5 fruit fly cellular contexts compared by ENCODE assay signal in the genomic region with DNA sequence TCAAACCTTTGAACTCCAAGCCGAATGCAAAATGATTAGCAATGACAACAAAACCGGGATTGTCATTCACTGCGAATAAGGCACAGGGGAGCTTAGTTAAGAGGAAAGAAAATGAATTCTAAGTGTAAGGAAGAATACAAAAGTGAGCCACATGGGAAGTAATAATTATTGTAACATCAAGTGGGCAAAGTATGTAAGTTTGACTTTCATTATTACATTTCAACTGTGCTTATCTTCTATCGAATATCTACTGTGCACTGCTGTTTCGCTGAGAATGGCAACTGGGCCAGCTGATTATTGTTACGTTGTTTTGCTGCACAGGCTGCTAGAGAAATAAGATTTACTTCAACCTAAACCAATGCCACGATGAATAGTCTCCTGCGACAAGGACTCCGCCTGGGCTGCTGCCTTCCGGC.
TF ChIP-seq lines count a peak whose summit lies in the region.

Gene CG7601 (minus strand): TSS at position 68 of the 416 bp plus-strand sequence.
Gene CIA30 (plus strand): TSS at position 288 of the 416 bp plus-strand sequence.

TF ChIP-seq in whole organism, adult, 20 proteins besides CTCF, POLR2A, EP300 and RAD21 (continued from another document):
- TF ChIP-seq CG7045 (GFP tag; optimal IDR thresholded peaks at IDR 0.05; lab: Kevin White, UChicago) (peak; percentile 99), cnc (optimal IDR thresholded peaks at IDR 0.05; lab: Kevin White, UChicago) (no peak), cic (GFP tag; optimal IDR thresholded peaks at IDR 0.05; lab: Kevin White, UChicago) (peak; percentile 92), ovo (GFP tag; optimal IDR thresholded peaks at IDR 0.05; lab: Kevin White, UChicago) (peak; percentile 90)

TF ChIP-seq in whole organism, embryonic, 481 proteins besides CTCF, POLR2A, EP300 and RAD21 (continued from another document and continues in another):
- TF ChIP-seq crol (GFP tag; IDR thresholded peaks at IDR 0.05; lab: Robert Waterston, UW) (peak; percentile 94), Mes4 (GFP tag; optimal IDR thresholded peaks at IDR 0.05; lab: Kevin White, UChicago) (peak; percentile 96), insv (GFP tag; optimal IDR thresholded peaks at IDR 0.05; lab: Kevin White, UChicago) (peak; percentile 25 to 68), pb (GFP tag; optimal IDR thresholded peaks at IDR 0.05; lab: Kevin White, UChicago) (peak; percentile 99), CG13624 (GFP tag; optimal IDR thresholded peaks at IDR 0.05; lab: Kevin White, UChicago) (peak; percentile 100), en (GFP tag; optimal IDR thresholded peaks at IDR 0.05; lab: Kevin White, UChicago) (peak; percentile 98), toy (GFP tag; IDR thresholded peaks at IDR 0.05; lab: Robert Waterston, UW) (peak; percentile 99), disco-r (GFP tag; optimal IDR thresholded peaks at IDR 0.05; lab: Kevin White, UChicago) (peak; percentile 97), tna (GFP tag; IDR thresholded peaks at IDR 0.05; lab: Robert Waterston, UW; ENCODE audit: partially characterized antibody) (no peak), luna (GFP tag; optimal IDR thresholded peaks at IDR 0.05; lab: Kevin White, UChicago) (peak; percentile 99), ara (GFP tag; IDR thresholded peaks at IDR 0.05; lab: Robert Waterston, UW) (peak; percentile 100), Adf1 (GFP tag; IDR thresholded peaks at IDR 0.05; lab: Robert Waterston, UW) (peak; percentile 93), CG11085 (GFP tag; IDR thresholded peaks at IDR 0.05; lab: Robert Waterston, UW) (peak; percentile 100), az2 (GFP tag; optimal IDR thresholded peaks at IDR 0.05; lab: Kevin White, UChicago) (peak; percentile 98), bbx (GFP tag; IDR thresholded peaks at IDR 0.05; lab: Robert Waterston, UW; ENCODE audit: partially characterized antibody) (no peak), aop (GFP tag; IDR thresholded peaks at IDR 0.05; lab: Robert Waterston, UW) (peak; percentile 100), fu2 (GFP tag; optimal IDR thresholded peaks at IDR 0.05; lab: Kevin White, UChicago) (peak; percentile 98), Pdp1 (GFP tag; optimal IDR thresholded peaks at IDR 0.05; lab: Kevin White, UChicago) (peak; percentile 99), CG11560 (tag; IDR thresholded peaks at IDR 0.05; lab: Robert Waterston, UW) (peak; percentile 97), Chrac-16 (GFP tag; optimal IDR thresholded peaks at IDR 0.05; lab: Kevin White, UChicago) (peak; percentile 98), Xrp1 (GFP tag; IDR thresholded peaks at IDR 0.05; lab: Robert Waterston, UW) (peak; percentile 100), CG34376 (GFP tag; optimal IDR thresholded peaks at IDR 0.05; lab: Kevin White, UChicago) (peak; percentile 98), CG3838 (GFP tag; optimal IDR thresholded peaks at IDR 0.05; lab: Kevin White, UChicago) (peak; percentile 92), cad (GFP tag; optimal IDR thresholded peaks at IDR 0.05; lab: Kevin White, UChicago) (no peak), CG18262 (tag; optimal IDR thresholded peaks at IDR 0.05; lab: Kevin White, UChicago) (peak; percentile 97), Oli (tag; optimal IDR thresholded peaks at IDR 0.05; lab: Kevin White, UChicago) (peak; percentile 96), rib (GFP tag; IDR thresholded peaks at IDR 0.05; lab: Robert Waterston, UW) (peak; percentile 99), Nf-YC (tag; optimal IDR thresholded peaks at IDR 0.05; lab: Kevin White, UChicago) (peak; percentile 90), CG10654 (GFP tag; optimal IDR thresholded peaks at IDR 0.05; lab: Kevin White, UChicago) (peak; percentile 99), CG12391 (tag; optimal IDR thresholded peaks at IDR 0.05; lab: Kevin White, UChicago) (peak; percentile 96)

TF ChIP-seq in whole organism, prepupa, 60 proteins besides CTCF, POLR2A, EP300 and RAD21 (continued from another document and continues in another):
- TF ChIP-seq eg (GFP tag; IDR thresholded peaks at IDR 0.05; lab: Robert Waterston, UW) (peak; percentile 100), CG15336 (GFP tag; IDR thresholded peaks at IDR 0.05; lab: Robert Waterston, UW) (peak; percentile 100), fd59A (GFP tag; optimal IDR thresholded peaks at IDR 0.05; lab: Kevin White, UChicago) (peak; percentile 98), Lpt (GFP tag; optimal IDR thresholded peaks at IDR 0.05; lab: Kevin White, UChicago) (peak; percentile 98), CG34406 (GFP tag; optimal IDR thresholded peaks at IDR 0.05; lab: Kevin White, UChicago) (peak; percentile 98), OdsH (GFP tag; optimal IDR thresholded peaks at IDR 0.05; lab: Kevin White, UChicago) (peak; percentile 99), CG1621 (tag; optimal IDR thresholded peaks at IDR 0.05; lab: Kevin White, UChicago) (peak; percentile 98), CG11294 (GFP tag; IDR thresholded peaks at IDR 0.05; lab: Robert Waterston, UW) (peak; percentile 100), CG11902 (GFP tag; optimal IDR thresholded peaks at IDR 0.05; lab: Kevin White, UChicago) (peak; percentile 100), vri (GFP tag; optimal IDR thresholded peaks at IDR 0.05; lab: Kevin White, UChicago) (peak; percentile 98), Met (GFP tag; optimal IDR thresholded peaks at IDR 0.05; lab: Kevin White, UChicago) (peak; percentile 99), Gug (GFP tag; IDR thresholded peaks at IDR 0.05; lab: Robert Waterston, UW) (peak; percentile 100), CG6808 (GFP tag; optimal IDR thresholded peaks at IDR 0.05; lab: Kevin White, UChicago) (peak; percentile 98), CG3032 (tag; optimal IDR thresholded peaks at IDR 0.05; lab: Kevin White, UChicago) (peak; percentile 99), CG7368 (GFP tag; optimal IDR thresholded peaks at IDR 0.05; lab: Kevin White, UChicago) (peak; percentile 99), cyc (GFP tag; optimal IDR thresholded peaks at IDR 0.05; lab: Kevin White, UChicago) (peak; percentile 100), spab (GFP tag; optimal IDR thresholded peaks at IDR 0.05; lab: Kevin White, UChicago) (peak; percentile 99), CG9139 (GFP tag; optimal IDR thresholded peaks at IDR 0.05; lab: Kevin White, UChicago) (peak; percentile 98), CG11762 (GFP tag; optimal IDR thresholded peaks at IDR 0.05; lab: Kevin White, UChicago; ENCODE audit: insufficient read depth) (peak; percentile 99), Sox102F (GFP tag; optimal IDR thresholded peaks at IDR 0.05; lab: Kevin White, UChicago) (peak; percentile 98), Smox (GFP tag; optimal IDR thresholded peaks at IDR 0.05; lab: Kevin White, UChicago) (peak; percentile 99), dsx (GFP tag; optimal IDR thresholded peaks at IDR 0.05; lab: Kevin White, UChicago; ENCODE audit: poor library complexity, severe bottlenecking) (peak; percentile 99), dac (GFP tag; optimal IDR thresholded peaks at IDR 0.05; lab: Kevin White, UChicago) (peak; percentile 98), Blimp-1 (GFP tag; optimal IDR thresholded peaks at IDR 0.05; lab: Kevin White, UChicago) (peak; percentile 96), Hr4 (GFP tag; optimal IDR thresholded peaks at IDR 0.05; lab: Kevin White, UChicago) (peak; percentile 99), Hr39 (GFP tag; optimal IDR thresholded peaks at IDR 0.05; lab: Kevin White, UChicago) (peak; percentile 99), acj6 (GFP tag; optimal IDR thresholded peaks at IDR 0.05; lab: Kevin White, UChicago) (peak; percentile 99), salr (GFP tag; optimal IDR thresholded peaks at IDR 0.05; lab: Kevin White, UChicago) (peak; percentile 96 to 97), CG6792 (GFP tag; optimal IDR thresholded peaks at IDR 0.05; lab: Kevin White, UChicago) (peak; percentile 99), svp (GFP tag; lab: Kevin White, UChicago) (peak; percentile 100), topi (GFP tag; optimal IDR thresholded peaks at IDR 0.05; lab: Kevin White, UChicago) (peak; percentile 100)

TF ChIP-seq in whole organism, pupa, 21 proteins besides CTCF, POLR2A, EP300 and RAD21 (continued from another document):
- TF ChIP-seq Snoo (tag; optimal IDR thresholded peaks at IDR 0.05; lab: Kevin White, UChicago): peak; percentile 99

TF ChIP-seq in whole organism, wandering third instar larva, 38 proteins besides CTCF, POLR2A, EP300 and RAD21 (continued from another document):
- TF ChIP-seq woc (GFP tag; optimal IDR thresholded peaks at IDR 0.05; lab: Kevin White, UChicago): peak; percentile 100
- peak; percentile 99 for TF ChIP-seq dmrt93B (GFP tag; optimal IDR thresholded peaks at IDR 0.05; lab: Kevin White, UChicago)
- peak; percentile 98 for TF ChIP-seq Hr83 (GFP tag; optimal IDR thresholded peaks at IDR 0.05; lab: Kevin White, UChicago; ENCODE audit: poor library complexity, severe bottlenecking)
- peak; percentile 99 for TF ChIP-seq ey (GFP tag; optimal IDR thresholded peaks at IDR 0.05; lab: Kevin White, UChicago)
- TF ChIP-seq Hr78 (GFP tag; optimal IDR thresholded peaks at IDR 0.05; lab: Kevin White, UChicago): no peak
- TF ChIP-seq Dif (GFP tag; optimal IDR thresholded peaks at IDR 0.05; lab: Kevin White, UChicago; ENCODE audit: partially characterized antibody): no peak
- TF ChIP-seq Sp1 (GFP tag; optimal IDR thresholded peaks at IDR 0.05; lab: Kevin White, UChicago): peak; percentile 98
- TF ChIP-seq sv (GFP tag; optimal IDR thresholded peaks at IDR 0.05; lab: Kevin White, UChicago): peak; percentile 98
- TF ChIP-seq Mio (GFP tag; optimal IDR thresholded peaks at IDR 0.05; lab: Kevin White, UChicago): peak; percentile 93
- TF ChIP-seq psq (GFP tag; optimal IDR thresholded peaks at IDR 0.05; lab: Kevin White, UChicago): peak; percentile 96
- TF ChIP-seq HLH106 (tag; optimal IDR thresholded peaks at IDR 0.05; lab: Kevin White, UChicago): peak; percentile 99
- TF ChIP-seq foxo (GFP tag; optimal IDR thresholded peaks at IDR 0.05; lab: Kevin White, UChicago): peak; percentile 96 to 99
- no peak for TF ChIP-seq N (GFP tag; optimal IDR thresholded peaks at IDR 0.05; lab: Kevin White, UChicago)
- TF ChIP-seq dl (GFP tag; optimal IDR thresholded peaks at IDR 0.05; lab: Kevin White, UChicago; ENCODE audit: insufficient read depth in 1 of 2, partially characterized antibody in 2 of 2): no peak
- TF ChIP-seq Hnf4 (GFP tag; optimal IDR thresholded peaks at IDR 0.05; lab: Kevin White, UChicago): peak; percentile 99
- TF ChIP-seq Vsx2 (GFP tag; optimal IDR thresholded peaks at IDR 0.05; lab: Kevin White, UChicago; ENCODE audit: partially characterized antibody): no peak
- no peak for TF ChIP-seq pan (optimal IDR thresholded peaks at IDR 0.05; lab: Kevin White, UChicago)
